Fruit fly (Drosophila melanogaster): Measurements from ENCODE around the gene CG10466.

DNA sequence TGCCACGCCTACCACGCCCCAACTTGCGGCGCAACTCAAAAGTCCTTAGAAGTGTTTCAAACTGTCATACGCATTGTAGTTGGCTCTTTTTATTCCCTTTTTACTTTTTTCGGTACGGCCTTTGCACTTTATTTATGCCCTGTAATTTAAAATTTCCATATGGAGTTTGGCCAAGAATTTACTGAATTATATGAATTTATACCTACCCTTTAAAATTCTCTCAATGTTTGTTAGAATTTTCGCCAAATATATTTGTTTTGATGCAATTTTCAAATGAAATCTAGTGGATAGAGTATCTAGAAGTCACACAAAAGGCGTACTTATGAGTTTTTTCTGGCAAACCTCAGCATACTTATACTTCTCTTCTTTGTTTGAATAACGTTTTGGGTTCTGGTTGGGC is 32.4 kb downstream of the CG10466 start:
- TF ChIP-seq CG13424 (tag; optimal IDR thresholded peaks at IDR 0.05) (no peak), dan (GFP tag; IDR thresholded peaks at IDR 0.05) (no peak)
